Fruit fly (Drosophila melanogaster): ENCODE measurements around the gene CG1812.

Gene CG1812

DNA sequence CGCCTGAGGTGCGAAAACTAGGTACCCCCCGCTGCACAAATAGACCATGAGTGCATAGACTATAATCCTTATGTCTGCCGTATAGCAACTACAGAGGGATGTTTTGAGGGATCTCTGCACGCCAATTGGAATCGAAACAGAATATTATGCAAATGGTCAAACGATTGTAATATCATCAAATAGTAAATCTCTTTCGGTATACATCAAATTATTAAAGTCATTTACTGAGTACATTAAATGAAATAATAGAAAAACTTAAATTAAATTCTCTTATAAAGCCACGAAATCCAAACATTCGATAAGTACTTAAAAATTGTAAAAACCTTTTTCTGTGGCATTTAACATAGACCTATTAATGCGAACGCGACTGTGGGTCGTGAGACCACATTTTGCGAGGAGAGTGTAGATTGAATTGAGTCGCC, 22.6 kb upstream of the CG1812 start (continued):
- TF ChIP-seq Rx (GFP tag; IDR thresholded peaks at IDR 0.05) (no peak), Dip3 (GFP tag; optimal IDR thresholded peaks at IDR 0.05) (peak; percentile 34), sens-2 (GFP tag; IDR thresholded peaks at IDR 0.05) (no peak), Ets97D (GFP tag; optimal IDR thresholded peaks at IDR 0.05) (no peak), nmo (GFP tag; optimal IDR thresholded peaks at IDR 0.05) (peak; percentile 75), NK7.1 (GFP tag; optimal IDR thresholded peaks at IDR 0.05) (no peak), abd-A (tag; optimal IDR thresholded peaks at IDR 0.05) (no peak), HmgZ (tag; optimal IDR thresholded peaks at IDR 0.05) (no peak), Fer3 (tag; optimal IDR thresholded peaks at IDR 0.05) (peak; percentile 26), CG11093 (GFP tag; IDR thresholded peaks at IDR 0.05) (0 out of 3 replicates have a peak, but pooled peaks have one; percentile 37), crp (GFP tag; optimal IDR thresholded peaks at IDR 0.05) (peak in 1 of 2 experiments; percentile 1), trem (tag; optimal IDR thresholded peaks at IDR 0.05) (peak; percentile 37), Camta (GFP tag; optimal IDR thresholded peaks at IDR 0.05) (peak; percentile 16), dati (GFP tag; IDR thresholded peaks at IDR 0.05) (no peak), disco-r (GFP tag; optimal IDR thresholded peaks at IDR 0.05) (no peak), ranshi (GFP tag; IDR thresholded peaks at IDR 0.05) (no peak), tio (GFP tag; optimal IDR thresholded peaks at IDR 0.05) (peak; percentile 61), Rfx (GFP tag; IDR thresholded peaks at IDR 0.05) (peak; percentile 27; the same call in 1 of the 2 replicates), CG8388 (GFP tag; optimal IDR thresholded peaks at IDR 0.05) (peak; percentile 58), MBD-R2 (GFP tag; IDR thresholded peaks at IDR 0.05) (no peak), gro (GFP tag; optimal IDR thresholded peaks at IDR 0.05) (peak; percentile 21), CG10147 (GFP tag; optimal IDR thresholded peaks at IDR 0.05) (peak; percentile 54), kni (GFP tag; optimal IDR thresholded peaks at IDR 0.05) (peak; percentile 1), CG32532 (GFP tag; IDR thresholded peaks at IDR 0.05) (peak; percentile 23; the same call in 1 of the 2 replicates), slou (GFP tag; optimal IDR thresholded peaks at IDR 0.05) (no peak), CG4360 (GFP tag; IDR thresholded peaks at IDR 0.05) (no peak), CG14710 (tag; optimal IDR thresholded peaks at IDR 0.05) (peak; percentile 70), ftz-f1 (GFP tag; optimal IDR thresholded peaks at IDR 0.05) (no peak), cas (GFP tag; IDR thresholded peaks at IDR 0.05) (no peak), D (optimal IDR thresholded peaks at IDR 0.05) (no peak), D (GFP tag; optimal IDR thresholded peaks at IDR 0.05) (peak; percentile 69), wek (GFP tag; optimal IDR thresholded peaks at IDR 0.05) (no peak), B-H2 (GFP tag; optimal IDR thresholded peaks at IDR 0.05) (no peak), CG2712 (tag; optimal IDR thresholded peaks at IDR 0.05) (peak; percentile 66), CG1233 (GFP tag; optimal IDR thresholded peaks at IDR 0.05) (peak; percentile 45), CG9727 (GFP tag; optimal IDR thresholded peaks at IDR 0.05) (peak; percentile 73), otp (GFP tag; IDR thresholded peaks at IDR 0.05) (no peak), zfh1 (GFP tag; IDR thresholded peaks at IDR 0.05) (no peak), CHES-1-like (GFP tag; optimal IDR thresholded peaks at IDR 0.05) (no peak), CG1603 (tag; optimal IDR thresholded peaks at IDR 0.05) (peak; percentile 22), al (GFP tag; IDR thresholded peaks at IDR 0.05) (no peak), ERR (GFP tag; optimal IDR thresholded peaks at IDR 0.05) (no peak), Ets65A (GFP tag) (no peak), CG7357 (GFP tag; IDR thresholded peaks at IDR 0.05) (0 out of 3 replicates have a peak, but pooled peaks have one; percentile 5), bsh (GFP tag; optimal IDR thresholded peaks at IDR 0.05) (peak; percentile 34 to 46), CG17186 (GFP tag; optimal IDR thresholded peaks at IDR 0.05) (no peak), yki (optimal IDR thresholded peaks at IDR 0.05) (no peak), fru (optimal IDR thresholded peaks at IDR 0.05) (no peak), CkIIα-i1 (GFP tag; IDR thresholded peaks at IDR 0.05) (no peak), CG7987 (GFP tag; optimal IDR thresholded peaks at IDR 0.05) (no peak), Hmr (GFP tag; optimal IDR thresholded peaks at IDR 0.05) (peak; percentile 47), tna (GFP tag; IDR thresholded peaks at IDR 0.05; ENCODE audit: partially characterized antibody) (no peak)
